Fruit fly (Drosophila melanogaster): ENCODE results near the gene CG4080.

Gene CG4080

dm6 chr3L:9420054-9420818, 21.2 kb upstream of the CG4080 start (continued):
- TF ChIP-seq CG8290 (GFP tag; optimal IDR thresholded peaks at IDR 0.05) = no peak
- TF ChIP-seq CG8290 (tag; optimal IDR thresholded peaks at IDR 0.05) = peak in 1 of 2 experiments; percentile 43
- peak; percentile 4 for TF ChIP-seq tx (GFP tag; optimal IDR thresholded peaks at IDR 0.05)
- peak; percentile 8 for TF ChIP-seq oc (tag; optimal IDR thresholded peaks at IDR 0.05)
- no peak for TF ChIP-seq CG9932 (GFP tag; IDR thresholded peaks at IDR 0.05)
- TF ChIP-seq CG7372 (GFP tag; IDR thresholded peaks at IDR 0.05) = no peak
- TF ChIP-seq crol (GFP tag; IDR thresholded peaks at IDR 0.05) = no peak
- no peak for TF ChIP-seq ranshi (GFP tag; IDR thresholded peaks at IDR 0.05)
- TF ChIP-seq ro (GFP tag; IDR thresholded peaks at IDR 0.05) = no peak
- peak; percentile 51 for TF ChIP-seq CG4424 (GFP tag; optimal IDR thresholded peaks at IDR 0.05)
- TF ChIP-seq zfh2 (GFP tag; optimal IDR thresholded peaks at IDR 0.05) = no peak
- no peak for TF ChIP-seq CG17612 (GFP tag; IDR thresholded peaks at IDR 0.05)
- no peak for TF ChIP-seq Hr39 (optimal IDR thresholded peaks at IDR 0.05)
- TF ChIP-seq Sox100B (GFP tag; optimal IDR thresholded peaks at IDR 0.05) = peak; percentile 50
- 0 out of 2 replicates have a peak, but pooled peaks have one; percentile 13 for TF ChIP-seq CG4360 (GFP tag; IDR thresholded peaks at IDR 0.05)
- TF ChIP-seq ind (GFP tag; optimal IDR thresholded peaks at IDR 0.05) = peak; percentile 31
- TF ChIP-seq chinmo (GFP tag; IDR thresholded peaks at IDR 0.05; ENCODE audit: partially characterized antibody) = no peak
- peak; percentile 65 for TF ChIP-seq Ptx1 (GFP tag; IDR thresholded peaks at IDR 0.05)
- peak; percentile 20; the same call in 1 of the 3 replicates for TF ChIP-seq croc (GFP tag; conservative IDR thresholded peaks at IDR 0.05)
- peak; percentile 17; the same call in 1 of the 2 replicates for TF ChIP-seq peb (GFP tag; IDR thresholded peaks at IDR 0.05)
- no peak for TF ChIP-seq sc (optimal IDR thresholded peaks at IDR 0.05)
- peak; percentile 10 for TF ChIP-seq sc (GFP tag; optimal IDR thresholded peaks at IDR 0.05)
- peak; percentile 2 for TF ChIP-seq CG17829 (tag; optimal IDR thresholded peaks at IDR 0.05)
- peak; percentile 66 for TF ChIP-seq CG17359 (tag; optimal IDR thresholded peaks at IDR 0.05)
- peak; percentile 63; the same call in 1 of the 2 replicates for TF ChIP-seq Xrp1 (GFP tag; IDR thresholded peaks at IDR 0.05)
- TF ChIP-seq CG13775 (GFP tag; optimal IDR thresholded peaks at IDR 0.05) = peak; percentile 23
- peak; percentile 44 for TF ChIP-seq odd (GFP tag; optimal IDR thresholded peaks at IDR 0.05)
- TF ChIP-seq CG34422 (GFP tag; IDR thresholded peaks at IDR 0.05) = peak; percentile 27; the same call in 1 of the 3 replicates
- TF ChIP-seq CG1603 (tag; optimal IDR thresholded peaks at IDR 0.05) = peak; percentile 70
- peak; percentile 17 for TF ChIP-seq slp2 (GFP tag; optimal IDR thresholded peaks at IDR 0.05)
- TF ChIP-seq Bteb2 (GFP tag; optimal IDR thresholded peaks at IDR 0.05) = peak; percentile 16
- TF ChIP-seq cwo (GFP tag; optimal IDR thresholded peaks at IDR 0.05) = no peak
- TF ChIP-seq CG5953 (GFP tag; IDR thresholded peaks at IDR 0.05) = 0 out of 2 replicates have a peak, but pooled peaks have one; percentile 12
- TF ChIP-seq CG2120 (GFP tag; optimal IDR thresholded peaks at IDR 0.05) = peak; percentile 49
- peak; percentile 50 for TF ChIP-seq grau (tag; optimal IDR thresholded peaks at IDR 0.05)
- TF ChIP-seq Drgx (GFP tag; IDR thresholded peaks at IDR 0.05) = peak; percentile 95
- TF ChIP-seq PHDP (tag; optimal IDR thresholded peaks at IDR 0.05) = peak; percentile 52
- no peak for TF ChIP-seq E2f1 (GFP tag; IDR thresholded peaks at IDR 0.05)
- no peak for TF ChIP-seq NC2α (GFP tag; optimal IDR thresholded peaks at IDR 0.05)
- peak; percentile 40; the same call in 2 of the 3 replicates for TF ChIP-seq tgo (GFP tag; IDR thresholded peaks at IDR 0.05)
- peak; percentile 90 for TF ChIP-seq nom (GFP tag; optimal IDR thresholded peaks at IDR 0.05)
- TF ChIP-seq CG17385 (GFP tag; optimal IDR thresholded peaks at IDR 0.05) = peak; percentile 11
- no peak for TF ChIP-seq CG7963 (GFP tag; IDR thresholded peaks at IDR 0.05; ENCODE audit: partially characterized antibody)
- TF ChIP-seq Rfx (GFP tag; IDR thresholded peaks at IDR 0.05) = peak; percentile 51; the same call in 1 of the 2 replicates
- 0 out of 3 replicates have a peak, but pooled peaks have one; percentile 26 for TF ChIP-seq CG17361 (GFP tag; IDR thresholded peaks at IDR 0.05)
- no peak for TF ChIP-seq NFAT (GFP tag; IDR thresholded peaks at IDR 0.05)
- peak; percentile 12 for TF ChIP-seq pum (GFP tag; optimal IDR thresholded peaks at IDR 0.05)
- TF ChIP-seq sqz (GFP tag; optimal IDR thresholded peaks at IDR 0.05) = no peak
- TF ChIP-seq CG12942 (GFP tag; optimal IDR thresholded peaks at IDR 0.05) = peak; percentile 4
- TF ChIP-seq CG17328 (GFP tag; IDR thresholded peaks at IDR 0.05) = peak; percentile 69
- peak; percentile 25 for TF ChIP-seq Hsf (GFP tag; optimal IDR thresholded peaks at IDR 0.05)

Data from whole organism, embryonic.